Worm (Caenorhabditis elegans) whole organism, late embryonic: ENCODE measurements around the gene gtf-2A2.

Experiments used
- F13H6.1 ChIP-seq: sonication (generic microtip); optimal IDR thresholded peaks from 2 replicates; lab custom pipeline; 2016; ENCODE audit warnings: missing genetic modification characterization, missing compliant biosample characterization
- K02D7.2 ChIP-seq: sonication (generic microtip); optimal IDR thresholded peaks from 2 replicates; lab custom pipeline; 2017; ENCODE audit warnings: mild to moderate bottlenecking, missing genetic modification characterization, missing compliant biosample characterization
- K09A11.1 ChIP-seq: sonication (generic microtip); optimal IDR thresholded peaks from 2 replicates; lab custom pipeline; 2017; ENCODE audit warnings: antibody characterized with exemption, mild to moderate bottlenecking, missing genetic modification characterization, missing compliant biosample characterization; ENCODE audit not compliant: insufficient read depth
- T23F11.4 ChIP-seq: fragments of 200-800 bp; sonication (Bioruptor generic); optimal IDR thresholded peaks from 2 replicates; lab custom pipeline; 2018; ENCODE audit warnings: mild to moderate bottlenecking, missing genetic modification characterization, missing compliant biosample characterization
- Y22D7AL.16 ChIP-seq: sonication (generic microtip); optimal IDR thresholded peaks from 2 replicates; lab custom pipeline; 2016; ENCODE audit warnings: missing genetic modification characterization, missing compliant biosample characterization
- ahr-1 ChIP-seq: sonication (generic microtip); optimal IDR thresholded peaks from 2 replicates; lab custom pipeline; 2016; ENCODE audit warnings: missing genetic modification characterization, missing compliant biosample characterization
- ceh-14 ChIP-seq: sonication (generic microtip); optimal IDR thresholded peaks from 2 replicates; lab custom pipeline; 2016; ENCODE audit warnings: missing genotype, missing genetic modification characterization, missing compliant biosample characterization
- ceh-18 ChIP-seq: sonication (generic microtip); optimal IDR thresholded peaks from 2 replicates; lab custom pipeline; 2016; ENCODE audit warnings: missing genetic modification characterization, missing compliant biosample characterization
- ceh-2 ChIP-seq: sonication (generic microtip); optimal IDR thresholded peaks from 2 replicates; lab custom pipeline; 2016; ENCODE audit warnings: missing genotype, missing genetic modification characterization, missing compliant biosample characterization
- ceh-30 ChIP-seq: fragments of 150-350 bp; optimal IDR thresholded peaks from 2 replicates; lab custom pipeline; 2014; ENCODE audit warnings: missing biosample characterization, missing genetic modification characterization
- ceh-31 ChIP-seq: sonication (generic microtip); optimal IDR thresholded peaks from 2 replicates; lab custom pipeline; 2016; ENCODE audit warnings: missing genetic modification characterization, missing compliant biosample characterization
- ceh-34 ChIP-seq: sonication (generic microtip); optimal IDR thresholded peaks from 2 replicates; lab custom pipeline; 2016; ENCODE audit warnings: mild to moderate bottlenecking, missing genetic modification characterization, missing compliant biosample characterization
- ceh-6 ChIP-seq: fragments of 200-800 bp; sonication (Bioruptor generic); optimal IDR thresholded peaks from 2 replicates; lab custom pipeline; 2018; ENCODE audit warnings: mild to moderate bottlenecking, missing genetic modification characterization, missing compliant biosample characterization
- che-1 ChIP-seq: sonication (generic microtip); optimal IDR thresholded peaks from 2 replicates; lab custom pipeline; 2016; ENCODE audit warnings: mild to moderate bottlenecking, missing genetic modification characterization, missing compliant biosample characterization
- elt-4 ChIP-seq: sonication (generic microtip); optimal IDR thresholded peaks from 2 replicates; lab custom pipeline; 2016; ENCODE audit warnings: missing genetic modification characterization, missing compliant biosample characterization
- ets-4 ChIP-seq: sonication (generic microtip); optimal IDR thresholded peaks from 2 replicates; lab custom pipeline; 2016; ENCODE audit warnings: missing genetic modification characterization, missing compliant biosample characterization
- fax-1 ChIP-seq: sonication (generic microtip); optimal IDR thresholded peaks from 2 replicates; lab custom pipeline; 2016; ENCODE audit warnings: missing genotype, missing genetic modification characterization, missing compliant biosample characterization
- fkh-6 ChIP-seq: sonication (generic microtip); optimal IDR thresholded peaks from 2 replicates; lab custom pipeline; 2016; ENCODE audit warnings: missing genetic modification characterization, missing compliant biosample characterization
- gmeb-2 ChIP-seq: sonication (generic microtip); optimal IDR thresholded peaks from 2 replicates; lab custom pipeline; 2016; ENCODE audit warnings: missing genetic modification characterization, inconsistent platforms, missing compliant biosample characterization
- hlh-15 ChIP-seq: sonication (generic microtip); optimal IDR thresholded peaks from 2 replicates; lab custom pipeline; 2016; ENCODE audit warnings: missing genetic modification characterization, missing compliant biosample characterization
- hlh-6 ChIP-seq: sonication (generic microtip); optimal IDR thresholded peaks from 2 replicates; lab custom pipeline; 2016; ENCODE audit warnings: missing genotype, missing genetic modification characterization, missing compliant biosample characterization
- hlh-8 ChIP-seq: sonication (generic microtip); optimal IDR thresholded peaks from 2 replicates; lab custom pipeline; 2016; ENCODE audit warnings: missing genotype, missing genetic modification characterization, missing compliant biosample characterization
- lin-11 ChIP-seq: fragments of 200-800 bp; sonication (Bioruptor generic); optimal IDR thresholded peaks from 2 replicates; lab custom pipeline; 2018; ENCODE audit warnings: mild to moderate bottlenecking, missing genetic modification characterization, missing compliant biosample characterization
- madf-2 ChIP-seq: sonication (generic microtip); optimal IDR thresholded peaks from 2 replicates; lab custom pipeline; 2017; ENCODE audit warnings: missing genetic modification characterization, missing compliant biosample characterization
- nfya-1 ChIP-seq: sonication (generic microtip); optimal IDR thresholded peaks from 2 replicates; lab custom pipeline; 2017; ENCODE audit warnings: missing genetic modification characterization, mild to moderate bottlenecking, missing compliant biosample characterization, antibody characterized with exemption, moderate library complexity
- nhr-232 ChIP-seq: sonication (generic microtip); optimal IDR thresholded peaks from 2 replicates; lab custom pipeline; 2016; ENCODE audit warnings: missing genetic modification characterization, missing compliant biosample characterization
- npax-4 ChIP-seq: sonication (generic microtip); optimal IDR thresholded peaks from 2 replicates; lab custom pipeline; 2016; ENCODE audit warnings: missing genetic modification characterization, missing compliant biosample characterization
- odd-2 ChIP-seq: sonication (generic microtip); optimal IDR thresholded peaks from 2 replicates; lab custom pipeline; 2017; ENCODE audit warnings: antibody characterized with exemption, mild to moderate bottlenecking, missing genetic modification characterization, missing compliant biosample characterization
- pag-3 ChIP-seq: sonication (generic microtip); optimal IDR thresholded peaks from 2 replicates; lab custom pipeline; 2016; ENCODE audit warnings: missing compliant biosample characterization, missing genetic modification characterization, borderline replicate concordance
- pat-9 ChIP-seq: fragments of 200-800 bp; sonication (Bioruptor generic); optimal IDR thresholded peaks from 2 replicates; lab custom pipeline; 2018; ENCODE audit warnings: mild to moderate bottlenecking, missing genetic modification characterization, moderate library complexity, missing compliant biosample characterization
- pax-1 ChIP-seq: fragments of 150-350 bp; optimal IDR thresholded peaks from 2 replicates; lab custom pipeline; 2014; ENCODE audit warnings: missing biosample characterization, missing genetic modification characterization
- pha-2 ChIP-seq: sonication (generic microtip); optimal IDR thresholded peaks from 2 replicates; lab custom pipeline; 2017; ENCODE audit warnings: mild to moderate bottlenecking, missing genetic modification characterization, missing compliant biosample characterization
- pqm-1 ChIP-seq: sonication (generic microtip); optimal IDR thresholded peaks from 2 replicates; lab custom pipeline; 2016; ENCODE audit warnings: missing genetic modification characterization, missing compliant biosample characterization
- pros-1 ChIP-seq: fragments of 150-350 bp; optimal IDR thresholded peaks from 2 replicates; lab custom pipeline; 2014; ENCODE audit warnings: missing biosample characterization, missing genetic modification reagents, missing genetic modification characterization
- ref-2 ChIP-seq: sonication (generic microtip); optimal IDR thresholded peaks from 2 replicates; lab custom pipeline; 2016; ENCODE audit warnings: missing genetic modification characterization, missing compliant biosample characterization
- rnt-1 ChIP-seq: sonication (generic microtip); optimal IDR thresholded peaks from 2 replicates; lab custom pipeline; 2016; ENCODE audit warnings: missing genetic modification characterization, missing compliant biosample characterization
- sox-4 ChIP-seq: sonication (generic microtip); optimal IDR thresholded peaks from 2 replicates; lab custom pipeline; 2017; ENCODE audit warnings: mild to moderate bottlenecking, missing genetic modification characterization, inconsistent platforms, missing compliant biosample characterization
- tbx-2 ChIP-seq: sonication (generic microtip); optimal IDR thresholded peaks from 2 replicates; lab custom pipeline; 2016; ENCODE audit warnings: missing genetic modification characterization, missing compliant biosample characterization
- ttx-3 ChIP-seq: sonication (generic microtip); optimal IDR thresholded peaks from 2 replicates; lab custom pipeline; 2016; ENCODE audit warnings: missing genetic modification reagents, missing genetic modification characterization, missing compliant biosample characterization
- unc-3 ChIP-seq, 2 experiments: fragments of 200-800 bp in 1 of 2; sonication (Bioruptor generic) in 1 of 2; sonication (generic microtip) in 1 of 2; conservative IDR thresholded peaks in 1 of 2; optimal IDR thresholded peaks in 1 of 2; 2 replicates each; pipeline versions ENCODE4 v1.3.6 to Lab custom; 2016 to 2022; ENCODE audit warnings: missing compliant biosample characterization in 2 of 2, missing genetic modification characterization in 2 of 2, missing genetic modification reagents in 1 of 2
- unc-42 ChIP-seq: sonication (generic microtip); optimal IDR thresholded peaks from 2 replicates; lab custom pipeline; 2016; ENCODE audit warnings: missing genotype, missing genetic modification characterization, missing compliant biosample characterization
- unc-55 ChIP-seq: sonication (generic microtip); optimal IDR thresholded peaks from 2 replicates; lab custom pipeline; 2017; ENCODE audit warnings: missing biosample characterization, missing genetic modification reagents, missing genetic modification characterization
- unc-86 ChIP-seq: sonication (generic microtip); optimal IDR thresholded peaks from 2 replicates; lab custom pipeline; 2016; ENCODE audit warnings: missing genetic modification characterization, missing compliant biosample characterization
- zip-5 ChIP-seq: sonication (generic microtip); optimal IDR thresholded peaks from 2 replicates; lab custom pipeline; 2016; ENCODE audit warnings: missing genetic modification characterization, missing compliant biosample characterization
- ztf-16 ChIP-seq: sonication (generic microtip); optimal IDR thresholded peaks from 2 replicates; lab custom pipeline; 2017; ENCODE audit warnings: missing genetic modification characterization, missing compliant biosample characterization

The gtf-2A2 gene

DNA sequence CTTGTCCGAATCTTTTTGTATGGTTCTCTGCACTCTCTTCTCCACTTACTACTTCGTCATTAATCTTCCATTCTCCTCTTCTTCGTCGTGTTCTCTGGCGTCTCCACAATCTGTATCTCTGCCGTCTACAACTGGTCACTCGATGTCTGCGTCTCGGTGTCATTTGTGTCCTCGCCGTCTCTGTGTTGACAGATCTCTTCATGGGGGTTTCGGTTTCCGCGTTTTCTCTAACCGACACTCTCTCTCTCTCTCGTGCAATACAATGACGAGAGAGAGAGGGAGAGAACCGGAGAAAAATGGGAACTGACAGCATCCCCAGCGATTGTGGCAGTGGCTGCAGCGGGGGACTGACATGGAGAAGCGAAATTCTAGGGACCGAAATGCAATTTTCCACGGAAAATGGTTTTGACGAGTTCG lies 12.0 kb upstream of the gtf-2A2 start (continued):
- no peak for TF ChIP-seq che-1 (tag; lab: Kevin White, UChicago)
- peak; percentile 100 for TF ChIP-seq unc-55
- TF ChIP-seq odd-2 (tag; lab: Kevin White, UChicago) = no peak
- no peak for TF ChIP-seq elt-4 (tag; lab: Kevin White, UChicago)
- TF ChIP-seq sox-4 (tag; lab: Kevin White, UChicago) = no peak
- no peak for TF ChIP-seq madf-2 (tag; lab: Kevin White, UChicago)
- peak; percentile 96 for TF ChIP-seq ref-2 (tag; lab: Kevin White, UChicago)
- TF ChIP-seq ztf-16 (tag; lab: Kevin White, UChicago) = peak; percentile 40
- peak; percentile 26 for TF ChIP-seq fkh-6 (tag; lab: Kevin White, UChicago)
- TF ChIP-seq zip-5 (tag; lab: Kevin White, UChicago) = no peak
- peak; percentile 87 for TF ChIP-seq ets-4 (tag; lab: Kevin White, UChicago)
- peak; percentile 55 for TF ChIP-seq hlh-8 (tag; lab: Kevin White, UChicago)
- TF ChIP-seq tbx-2 (tag; lab: Kevin White, UChicago) = peak; percentile 96
- peak; percentile 70 for TF ChIP-seq K09A11.1 (tag; lab: Kevin White, UChicago)
- TF ChIP-seq unc-42 (tag; lab: Kevin White, UChicago) = peak; percentile 84
- no peak for TF ChIP-seq pat-9 (tag; lab: Kevin White, UChicago)
- no peak for TF ChIP-seq pha-2 (tag; lab: Kevin White, UChicago)
- TF ChIP-seq ceh-34 = peak; percentile 98
- TF ChIP-seq pros-1 = peak; percentile 95
- TF ChIP-seq lin-11 (tag; lab: Kevin White, UChicago) = no peak
- TF ChIP-seq F13H6.1 = peak; percentile 99

DNA sequence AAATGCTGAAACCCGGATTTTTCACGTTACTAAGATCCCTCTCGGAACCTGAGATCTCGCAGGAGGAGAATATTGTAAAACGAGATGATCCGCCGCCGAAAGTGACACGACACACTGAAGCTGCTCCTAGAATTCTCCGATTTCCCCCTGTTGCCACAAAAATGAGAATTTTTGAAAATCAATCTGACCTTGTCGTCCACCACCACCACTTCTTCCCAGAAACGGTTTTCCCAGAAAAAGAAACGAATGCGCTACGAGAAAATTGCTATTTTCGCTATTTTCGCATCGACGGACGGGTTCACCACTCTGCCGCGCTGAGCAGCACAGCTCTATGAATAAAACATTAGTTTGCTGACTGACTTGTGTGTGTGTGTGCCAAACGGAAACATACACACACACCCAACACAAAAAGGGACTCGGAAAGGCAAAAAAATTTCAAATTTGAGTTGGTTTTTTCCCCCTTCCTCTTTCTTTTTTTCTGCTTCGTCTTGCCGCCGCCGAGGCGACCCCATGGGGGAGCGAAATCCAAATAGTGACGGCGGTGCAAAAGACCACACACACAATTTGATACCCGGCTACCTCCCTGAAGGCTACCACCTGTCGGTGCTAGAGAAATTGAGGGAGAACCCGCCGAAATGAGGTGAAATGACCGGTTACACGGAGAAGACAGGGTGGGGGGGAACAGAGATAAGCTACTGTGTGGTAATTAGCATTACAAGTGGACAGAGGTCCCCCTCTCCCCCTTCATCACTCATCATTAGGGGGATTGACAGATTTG lies 11.2 kb upstream of the gtf-2A2 start:
- TF ChIP-seq rnt-1 (tag; lab: Kevin White, UChicago) (peak; percentile 9), pag-3 (tag; lab: Kevin White, UChicago) (no peak), gmeb-2 (peak; percentile 31), ttx-3 (tag; lab: Kevin White, UChicago) (peak; percentile 11), ceh-14 (no peak), F13H6.1 (peak; percentile 15), ceh-2 (peak; percentile 1), ahr-1 (tag; lab: Kevin White, UChicago) (no peak), unc-55 (peak; percentile 59), unc-3 (GFP tag; conservative IDR thresholded peaks at IDR 0.05; lab: Robert Waterston, UW) (no peak), unc-3 (tag; optimal IDR thresholded peaks at IDR 0.05; lab: Kevin White, UChicago) (no peak), ceh-31 (tag; lab: Kevin White, UChicago) (peak; percentile 33), pax-1 (tag; lab: Kevin White, UChicago) (no peak), tbx-2 (tag; lab: Kevin White, UChicago) (peak; percentile 28), unc-42 (tag; lab: Kevin White, UChicago) (no peak), unc-86 (peak; percentile 24), ceh-18 (peak; percentile 19), ceh-34 (peak; percentile 11), odd-2 (tag; lab: Kevin White, UChicago) (no peak), ceh-6 (GFP tag; lab: Kevin White, UChicago) (no peak), pha-2 (tag; lab: Kevin White, UChicago) (peak; percentile 3), ref-2 (tag; lab: Kevin White, UChicago) (peak; percentile 42)

ce11 chrIII:12614161-12614560 lies 10.4 kb upstream of the gtf-2A2 start:
- TF ChIP-seq hlh-15 = no peak
- TF ChIP-seq npax-4 (tag; lab: Kevin White, UChicago) = no peak
- no peak for TF ChIP-seq pqm-1
- no peak for TF ChIP-seq hlh-8 (tag; lab: Kevin White, UChicago)
- TF ChIP-seq fax-1 (tag; lab: Kevin White, UChicago) = no peak
- TF ChIP-seq nfya-1 (tag; lab: Kevin White, UChicago) = no peak
- TF ChIP-seq T23F11.4 = no peak
- TF ChIP-seq hlh-6 (tag; lab: Kevin White, UChicago) = no peak
- no peak for TF ChIP-seq Y22D7AL.16
- no peak for TF ChIP-seq ceh-14
- TF ChIP-seq ztf-16 (tag; lab: Kevin White, UChicago) = no peak
- no peak for TF ChIP-seq nhr-232 (tag; lab: Kevin White, UChicago)
- no peak for TF ChIP-seq pag-3 (tag; lab: Kevin White, UChicago)
- TF ChIP-seq ceh-30 = no peak
- TF ChIP-seq K02D7.2 (tag; lab: Kevin White, UChicago) = no peak
